Fruit fly (Drosophila melanogaster) S2 (cell line): ENCODE results near the gene Cp36.

ENCODE experiments used
- CG8478 ChIP-seq: fragments of >200 bp; optimal IDR thresholded peaks from 2 replicates; lab custom pipeline; 2018
- CTCF ChIP-seq, 2 experiments: fragments of >200 bp; optimal IDR thresholded peaks; 2 replicates each; lab custom pipeline; 2018

DNA sequence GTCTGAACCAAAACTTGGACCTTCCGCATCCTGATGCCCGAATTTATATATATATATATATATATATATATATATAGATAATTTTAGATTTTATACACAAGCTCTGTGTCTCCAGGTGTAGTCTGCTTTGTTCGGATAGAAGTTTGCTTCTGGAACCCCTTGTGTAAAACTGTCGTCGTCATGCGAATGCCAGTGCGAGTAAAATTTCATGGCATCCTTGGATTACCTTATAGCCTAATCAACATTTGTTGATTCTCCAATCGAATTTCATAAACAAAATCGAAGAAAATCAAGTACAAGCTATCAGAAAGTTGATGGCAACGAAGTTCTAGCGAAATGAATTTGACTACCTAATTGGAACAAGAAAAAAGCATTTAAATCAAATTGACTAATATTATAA is 21.6 kb upstream of the Cp36 start, which contains the start of gene CG32713:
- TF ChIP-seq CTCF (optimal IDR thresholded peaks at IDR 0.05; lab: Kevin White, UChicago): no peak
- no peak for TF ChIP-seq CG8478 (lab: Kevin White, UChicago)
